In genomic region chrV:2054254-2054653, ce11 we compare ENCODE assay signal across 2 worm cellular contexts.
TF ChIP-seq lines count a peak whose summit lies in the region.

No protein-coding gene starts in this region.

TF ChIP-seq in whole organism, L1 larva, 84 proteins besides CTCF, POLR2A, EP300 and RAD21:
- TF ChIP-seq C04F5.9 (tag; optimal IDR thresholded peaks at IDR 0.05; lab: Kevin White, UChicago) (no peak), ces-1 (GFP tag; optimal IDR thresholded peaks at IDR 0.05; lab: Kevin White, UChicago) (no peak), blmp-1 (tag; optimal IDR thresholded peaks at IDR 0.05; lab: Kevin White, UChicago) (peak; percentile 55), nhr-11 (tag; optimal IDR thresholded peaks at IDR 0.05; lab: Kevin White, UChicago) (no peak), zip-4 (GFP tag; optimal IDR thresholded peaks at IDR 0.05; lab: Kevin White, UChicago) (no peak), egl-13 (tag; optimal IDR thresholded peaks at IDR 0.05; lab: Kevin White, UChicago) (no peak), lir-3 (tag; optimal IDR thresholded peaks at IDR 0.05; lab: Kevin White, UChicago; ENCODE audit: poor library complexity) (no peak), nhr-20 (tag; optimal IDR thresholded peaks at IDR 0.05; lab: Kevin White, UChicago) (peak; percentile 20), ceh-8 (GFP tag; optimal IDR thresholded peaks at IDR 0.05; lab: Kevin White, UChicago) (no peak), nhr-84 (tag; optimal IDR thresholded peaks at IDR 0.05; lab: Kevin White, UChicago) (no peak), efl-1 (optimal IDR thresholded peaks at IDR 0.05; lab: Kevin White, UChicago) (peak in 1 of 2 experiments; percentile 0), efl-1 (GFP tag; optimal IDR thresholded peaks at IDR 0.05 in 1 of 2; lab: Kevin White, UChicago) (no peak)

TF ChIP-seq in whole organism, L4 larva, 104 proteins besides CTCF, POLR2A, EP300 and RAD21:
- peak; percentile 7 for TF ChIP-seq dve-1 (tag; optimal IDR thresholded peaks at IDR 0.05; lab: Kevin White, UChicago; ENCODE audit: insufficient read depth)
- TF ChIP-seq nhr-28 (tag; optimal IDR thresholded peaks at IDR 0.05; lab: Kevin White, UChicago): peak; percentile 72
- TF ChIP-seq cey-2 (tag; optimal IDR thresholded peaks at IDR 0.05; lab: Kevin White, UChicago; ENCODE audit: borderline replicate concordance, insufficient read depth): no peak
- no peak for TF ChIP-seq ZK337.2 (GFP tag; IDR thresholded peaks at IDR 0.05; lab: Robert Waterston, UW)

Comparison
In these comparisons a context has a peak if more than half of its experiments do, and no peak if none do; other contexts are left out.
1. Of the 29 proteins assayed by ChIP-seq in both whole organism, L4 larva and whole organism, L1 larva: peak only in whole organism, L4 larva: nhr-28; only in whole organism, L1 larva: none; in both: none; in neither: 28.